Fruit fly (Drosophila melanogaster): ENCODE measurements around the gene CG5888.

The CG5888 gene

DNA sequence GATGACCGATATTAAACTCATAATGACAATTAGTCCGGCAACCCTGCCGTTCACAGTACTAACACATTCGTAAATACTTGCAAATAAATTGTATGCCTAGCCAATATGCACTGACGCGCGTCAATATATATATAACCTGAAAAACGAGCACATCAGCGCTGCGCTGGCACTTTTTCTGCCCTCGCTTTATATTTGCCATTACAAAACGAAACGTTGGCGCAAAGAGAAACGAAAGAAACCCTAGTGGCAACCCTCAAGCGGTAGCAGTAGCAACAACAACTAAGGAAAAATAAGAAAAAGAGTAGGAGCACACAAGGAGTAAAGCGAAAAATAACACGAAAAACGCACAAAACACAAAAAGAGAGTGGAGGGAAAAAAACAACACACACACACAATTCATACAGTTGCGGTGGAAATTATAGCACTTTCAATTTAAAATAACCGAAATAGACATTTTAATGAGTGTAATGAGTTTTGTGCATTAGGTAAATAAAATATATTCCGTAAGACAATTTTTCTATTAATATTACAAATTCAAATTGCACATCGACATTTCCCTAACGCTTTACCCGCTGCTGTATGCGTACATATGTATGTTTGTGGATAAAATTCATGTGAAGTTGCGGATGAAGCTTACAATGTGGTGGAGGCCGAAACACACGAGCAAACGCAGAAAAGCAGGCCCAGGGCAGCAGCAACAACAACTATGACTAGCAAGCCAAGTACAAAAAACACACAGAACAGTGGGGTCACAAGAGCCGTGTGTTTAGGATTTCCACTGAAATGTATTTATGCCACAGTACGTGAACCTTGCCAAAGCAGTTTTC lies 97.3 kb downstream of the CG5888 start (continued):
- TF ChIP-seq CG17328 (GFP tag; IDR thresholded peaks at IDR 0.05) (peak; percentile 99), onecut (GFP tag; IDR thresholded peaks at IDR 0.05) (peak; percentile 98), CG8478 (optimal IDR thresholded peaks at IDR 0.05) (no peak), tio (GFP tag; optimal IDR thresholded peaks at IDR 0.05) (peak; percentile 99), CG6813 (GFP tag; optimal IDR thresholded peaks at IDR 0.05) (peak; percentile 99), Lim3 (GFP tag; IDR thresholded peaks at IDR 0.05) (peak; percentile 96), CG8290 (GFP tag; optimal IDR thresholded peaks at IDR 0.05) (peak; percentile 98), CG8290 (tag; optimal IDR thresholded peaks at IDR 0.05) (peak; percentile 95 to 99), Awh (GFP tag; IDR thresholded peaks at IDR 0.05) (peak; percentile 99), Mrtf (GFP tag; IDR thresholded peaks at IDR 0.05) (peak; percentile 99), CG11723 (GFP tag; optimal IDR thresholded peaks at IDR 0.05) (peak; percentile 98), CG10543 (GFP tag; optimal IDR thresholded peaks at IDR 0.05) (peak; percentile 99), CG12219 (GFP tag; optimal IDR thresholded peaks at IDR 0.05) (peak; percentile 99), Ssrp (tag; optimal IDR thresholded peaks at IDR 0.05) (peak; percentile 99), Vsx1 (GFP tag; optimal IDR thresholded peaks at IDR 0.05) (peak; percentile 98), CG4360 (GFP tag; IDR thresholded peaks at IDR 0.05) (peak; percentile 84), ewg (GFP tag; optimal IDR thresholded peaks at IDR 0.05) (peak; percentile 97), klu (GFP tag; IDR thresholded peaks at IDR 0.05) (peak; percentile 98), az2 (GFP tag; optimal IDR thresholded peaks at IDR 0.05) (peak; percentile 99), MBD-R2 (GFP tag; IDR thresholded peaks at IDR 0.05) (peak; percentile 99), ken (GFP tag; IDR thresholded peaks at IDR 0.05) (peak; percentile 99), dan (GFP tag; IDR thresholded peaks at IDR 0.05) (peak; percentile 94), Bgb (GFP tag; IDR thresholded peaks at IDR 0.05; ENCODE audit: partially characterized antibody) (no peak), kay (GFP tag; optimal IDR thresholded peaks at IDR 0.05) (peak; percentile 98), maf-S (GFP tag; optimal IDR thresholded peaks at IDR 0.05) (peak; percentile 96), slou (GFP tag; optimal IDR thresholded peaks at IDR 0.05) (peak; percentile 97), CG31441 (GFP tag; IDR thresholded peaks at IDR 0.05) (peak; percentile 96), chif (GFP tag; optimal IDR thresholded peaks at IDR 0.05) (peak; percentile 100), sim (GFP tag; IDR thresholded peaks at IDR 0.05) (peak; percentile 96), CG14667 (GFP tag; IDR thresholded peaks at IDR 0.05) (peak; percentile 97), zfh2 (GFP tag; optimal IDR thresholded peaks at IDR 0.05) (peak; percentile 96), luna (GFP tag; optimal IDR thresholded peaks at IDR 0.05) (peak; percentile 90), nau (GFP tag; optimal IDR thresholded peaks at IDR 0.05) (peak; percentile 99), fd3F (GFP tag; optimal IDR thresholded peaks at IDR 0.05) (peak; percentile 99), Abd-B (GFP tag; optimal IDR thresholded peaks at IDR 0.05) (peak; percentile 98), oc (tag; optimal IDR thresholded peaks at IDR 0.05) (peak; percentile 99), CG3407 (GFP tag; optimal IDR thresholded peaks at IDR 0.05) (peak; percentile 98), Camta (GFP tag; optimal IDR thresholded peaks at IDR 0.05) (peak; percentile 98), crc (GFP tag; optimal IDR thresholded peaks at IDR 0.05) (peak; percentile 98), CG9727 (GFP tag; optimal IDR thresholded peaks at IDR 0.05) (peak; percentile 99), ind (GFP tag; optimal IDR thresholded peaks at IDR 0.05) (peak; percentile 99), CG6272 (GFP tag; IDR thresholded peaks at IDR 0.05) (peak; percentile 97), CG17802 (tag; optimal IDR thresholded peaks at IDR 0.05) (peak; percentile 89), fd64A (GFP tag; optimal IDR thresholded peaks at IDR 0.05) (peak; percentile 98), CG11504 (tag; optimal IDR thresholded peaks at IDR 0.05) (peak; percentile 98), crol (GFP tag; IDR thresholded peaks at IDR 0.05) (peak; percentile 87), CG10147 (GFP tag; optimal IDR thresholded peaks at IDR 0.05) (peak; percentile 99), sr (GFP tag; IDR thresholded peaks at IDR 0.05) (peak; percentile 93), CHES-1-like (GFP tag; optimal IDR thresholded peaks at IDR 0.05) (peak; percentile 98), Hr51 (GFP tag; optimal IDR thresholded peaks at IDR 0.05) (peak; percentile 99)
